Fruit fly (Drosophila melanogaster) S2 (cell line): ENCODE data around the gene COX7AL2.

Experiments used
- CG8478 ChIP-seq: fragments of >200 bp; optimal IDR thresholded peaks from 2 replicates; lab custom pipeline; 2018
- CTCF ChIP-seq, 2 experiments: fragments of >200 bp; optimal IDR thresholded peaks; 2 replicates each; lab custom pipeline; 2018

dm6 chr2L:2198613-2199432 lies 1.1 kb upstream of the COX7AL2 start:
- TF ChIP-seq CG8478 (lab: Kevin White, UChicago) (peak; percentile 31), CTCF (optimal IDR thresholded peaks at IDR 0.05; lab: Kevin White, UChicago) (no peak)
